Worm (Caenorhabditis elegans): ENCODE measurements around the gene F13H8.8.
A peak's percentile ranks its signal among the peaks of the same experiment; 100 is the strongest.

Gene F13H8.8

DNA sequence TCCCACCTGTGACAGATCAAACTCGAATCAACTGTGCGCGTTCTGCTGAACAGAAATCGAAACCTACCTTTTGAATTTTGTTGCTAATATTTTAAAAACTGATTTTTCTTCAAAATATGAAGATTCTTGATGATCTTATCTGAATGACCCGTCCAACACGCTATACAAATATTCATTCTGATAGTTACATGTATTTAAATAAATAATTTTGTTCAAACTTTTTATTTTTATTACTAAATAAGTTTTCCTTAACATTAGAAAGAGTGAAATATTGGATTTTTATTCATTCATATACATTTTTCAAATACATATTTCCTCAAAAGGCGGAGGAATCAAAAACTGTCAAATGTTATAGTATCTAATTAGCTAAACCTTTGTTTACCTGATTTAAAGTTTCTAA lies at the start of gene F13H8.8:
Gene F13H8.8 (minus strand): TSS at position 101 of the 400 bp plus-strand sequence.
- no peak for TF ChIP-seq zip-11 (GFP tag; IDR thresholded peaks at IDR 0.05)
- TF ChIP-seq T20F7.1 (GFP tag; optimal IDR thresholded peaks at IDR 0.05) = no peak
- no peak for TF ChIP-seq sdz-12 (GFP tag; optimal IDR thresholded peaks at IDR 0.05)
- TF ChIP-seq zfp-2 (tag; optimal IDR thresholded peaks at IDR 0.05) = no peak
- TF ChIP-seq daf-12 (tag; optimal IDR thresholded peaks at IDR 0.05) = no peak
- TF ChIP-seq unc-130 (GFP tag; optimal IDR thresholded peaks at IDR 0.05) = no peak
- TF ChIP-seq nhr-77 (tag; optimal IDR thresholded peaks at IDR 0.05) = no peak
- TF ChIP-seq nhr-76 (tag; optimal IDR thresholded peaks at IDR 0.05) = no peak
- no peak for TF ChIP-seq Y5F2A.4 (GFP tag; optimal IDR thresholded peaks at IDR 0.05)
- TF ChIP-seq lir-3 (tag; optimal IDR thresholded peaks at IDR 0.05) = no peak
- no peak for TF ChIP-seq spr-1 (tag; optimal IDR thresholded peaks at IDR 0.05)
- TF ChIP-seq Y75B8A.6 (GFP tag; IDR thresholded peaks at IDR 0.05) = no peak
- no peak for TF ChIP-seq F10B5.3 (tag; optimal IDR thresholded peaks at IDR 0.05)
- TF ChIP-seq saeg-2 (GFP tag; IDR thresholded peaks at IDR 0.05) = no peak
- no peak for TF ChIP-seq zip-2 (tag; optimal IDR thresholded peaks at IDR 0.05)

DNA sequence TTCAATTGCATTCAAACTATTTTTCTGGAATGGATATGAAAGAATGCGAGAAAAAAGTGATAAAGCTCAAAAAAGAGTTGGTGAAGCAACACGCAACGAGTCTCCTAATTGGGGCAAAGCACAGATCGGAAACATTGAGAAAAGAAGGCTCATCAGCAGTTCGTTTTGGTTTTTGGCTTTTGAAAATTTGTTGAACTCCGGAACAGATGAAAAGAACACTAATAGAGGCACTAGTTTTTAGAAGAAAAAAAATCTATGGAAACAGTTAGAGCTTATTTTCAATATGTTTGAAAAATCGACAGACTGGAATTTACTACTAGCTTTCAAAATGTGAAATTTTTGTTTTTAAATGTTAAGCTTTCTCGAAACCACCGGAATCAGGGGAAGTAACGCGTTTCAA lies 44.0 kb upstream of the F13H8.8 start:
- TF ChIP-seq jun-1 (tag; optimal IDR thresholded peaks at IDR 0.05) = no peak
- peak; percentile 70 for TF ChIP-seq aha-1 (tag)

DNA sequence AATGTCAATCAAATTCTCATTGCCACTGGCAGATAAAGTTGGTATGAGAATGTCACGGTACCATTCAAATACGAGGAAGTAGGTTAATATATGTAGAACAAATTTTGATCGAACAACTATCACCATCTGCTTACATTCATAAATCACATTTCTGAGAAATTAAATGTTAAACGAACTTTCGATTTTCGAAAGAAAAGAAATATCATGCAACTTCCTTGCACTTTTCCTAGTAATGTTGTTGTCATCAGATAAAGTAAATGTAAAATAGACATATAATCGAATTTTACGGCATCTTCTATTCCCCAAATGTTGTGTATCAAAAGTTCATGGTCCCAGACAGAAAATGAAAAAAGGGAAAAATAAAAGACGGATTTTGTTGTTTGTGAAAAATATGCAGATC lies 43.6 kb upstream of the F13H8.8 start:
- TF ChIP-seq unc-62 (GFP tag; optimal IDR thresholded peaks at IDR 0.05 in 1 of 2) = peak in 1 of 2 experiments; percentile 44
- TF ChIP-seq unc-62 (tag; optimal IDR thresholded peaks at IDR 0.05) = no peak
- no peak for TF ChIP-seq ceh-20 (GFP tag; IDR thresholded peaks at IDR 0.05)

DNA sequence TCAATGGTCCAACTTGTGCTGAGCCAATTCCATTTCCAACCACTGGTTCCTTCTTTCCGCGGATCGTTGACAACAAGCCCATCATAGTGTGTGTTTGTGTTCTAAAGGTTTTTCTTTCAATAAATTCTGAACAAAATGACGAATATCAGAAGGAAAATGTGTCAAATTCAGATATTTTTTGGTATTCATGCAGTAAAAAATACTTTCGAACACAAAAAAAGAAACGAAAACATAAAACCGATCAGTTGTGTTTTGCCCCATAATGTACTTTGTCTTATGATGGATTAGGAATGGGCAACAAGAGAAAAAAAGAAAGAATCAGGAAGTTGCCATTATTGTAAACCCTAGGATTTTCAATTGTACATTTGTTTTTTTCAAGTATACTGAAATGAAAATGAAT lies 41.3 kb upstream of the F13H8.8 start, which contains the start of gene glb-10:
Gene glb-10 (minus strand): TSS at position 101 of the 400 bp plus-strand sequence.
- TF ChIP-seq aha-1 (tag) (peak; percentile 80), hif-1 (tag; optimal IDR thresholded peaks at IDR 0.05) (no peak)

DNA sequence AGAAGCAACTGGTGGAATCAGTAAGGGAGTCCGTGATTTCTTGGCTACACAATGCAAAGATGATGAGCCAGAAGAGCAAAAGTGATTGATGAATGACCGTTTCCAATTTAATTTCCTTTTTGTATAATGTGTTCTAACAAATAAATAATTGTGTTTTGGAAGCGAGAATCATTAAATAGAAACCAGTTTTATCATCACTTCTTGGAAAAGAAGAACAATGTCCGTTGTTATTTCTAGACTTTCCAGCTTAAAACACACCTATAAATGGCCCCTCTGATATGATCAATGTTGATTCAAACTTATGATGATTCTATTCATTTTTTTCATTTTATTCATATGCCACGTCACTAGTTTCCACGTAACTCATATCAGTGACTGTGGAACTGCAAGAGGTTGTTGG lies 38.2 kb upstream of the F13H8.8 start, which contains the start of gene C29F5.8:
Gene C29F5.8 (plus strand): TSS at position 301 of the 400 bp plus-strand sequence.
- TF ChIP-seq lir-3 (tag; optimal IDR thresholded peaks at IDR 0.05) (no peak), hmg-1.1 (GFP tag; IDR thresholded peaks at IDR 0.05) (no peak), hlh-30 (tag; optimal IDR thresholded peaks at IDR 0.05; ENCODE audit: insufficient read depth) (no peak), F44E2.7 (GFP tag; IDR thresholded peaks at IDR 0.05) (no peak), dmd-6 (GFP tag; IDR thresholded peaks at IDR 0.05) (no peak), madf-5 (GFP tag; IDR thresholded peaks at IDR 0.05) (no peak), zip-11 (GFP tag; IDR thresholded peaks at IDR 0.05) (no peak), Y48G9A.11 (GFP tag; IDR thresholded peaks at IDR 0.05) (no peak)

DNA sequence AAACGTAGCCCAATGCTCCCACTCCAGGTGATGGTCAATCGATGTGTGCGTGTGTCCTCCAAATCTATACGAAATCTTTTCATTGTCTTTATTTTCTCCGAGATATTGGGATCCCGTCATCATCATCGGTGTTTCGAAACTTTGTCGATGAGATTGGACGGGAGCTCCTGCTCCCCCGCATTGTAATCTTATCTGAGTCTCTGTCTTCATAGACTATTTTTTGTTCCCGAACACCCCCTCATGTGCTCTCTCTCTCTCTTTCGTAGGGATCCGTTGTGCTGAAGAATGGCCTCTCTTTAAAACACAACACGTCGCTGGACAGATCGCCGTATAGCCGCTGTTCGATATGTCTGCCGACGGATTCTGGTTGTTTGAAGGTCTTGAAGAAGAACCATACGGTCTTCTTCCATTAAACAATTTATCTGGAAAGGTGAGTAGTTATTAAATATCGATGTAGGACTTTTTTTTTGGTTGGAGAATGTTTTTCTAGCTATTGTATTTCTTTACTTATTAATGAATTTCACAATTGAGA lies 35.4 kb upstream of the F13H8.8 start, which contains the start of gene C29F5.1:
Gene C29F5.1 (plus strand): TSS at position 317 of the 532 bp plus-strand sequence.
- TF ChIP-seq nhr-237 (tag; optimal IDR thresholded peaks at IDR 0.05) (no peak), vab-7 (GFP tag; IDR thresholded peaks at IDR 0.05) (no peak), daf-16 (GFP tag; optimal IDR thresholded peaks at IDR 0.05) (peak in 1 of 2 experiments; percentile 18), daf-16 (tag; optimal IDR thresholded peaks at IDR 0.05) (no peak), pqm-1 (tag; optimal IDR thresholded peaks at IDR 0.05) (no peak), mxl-3 (GFP tag; optimal IDR thresholded peaks at IDR 0.05) (no peak), nhr-11 (tag; optimal IDR thresholded peaks at IDR 0.05) (peak; percentile 36), lim-7 (GFP tag; IDR thresholded peaks at IDR 0.05) (no peak), ZK337.2 (GFP tag; IDR thresholded peaks at IDR 0.05) (0 out of 2 replicates have a peak, but pooled peaks have one; percentile 41), daf-8 (GFP tag; IDR thresholded peaks at IDR 0.05) (no peak), dmd-6 (GFP tag; IDR thresholded peaks at IDR 0.05) (no peak), fos-1 (tag; optimal IDR thresholded peaks at IDR 0.05) (no peak), nhr-28 (tag; optimal IDR thresholded peaks at IDR 0.05) (peak; percentile 4), unc-39 (tag; optimal IDR thresholded peaks at IDR 0.05) (no peak), F10B5.3 (tag; optimal IDR thresholded peaks at IDR 0.05) (no peak), daf-12 (tag; optimal IDR thresholded peaks at IDR 0.05) (no peak), nhr-42 (GFP tag; IDR thresholded peaks at IDR 0.05) (no peak)

Measured in whole organism, L4 larva.